Fruit fly (Drosophila melanogaster) whole organism, wandering third instar larva: Measurements from ENCODE around the gene mah.

Experiments used
- Abd-B ChIP-seq: fragments of >200 bp; optimal IDR thresholded peaks from 2 replicates; lab custom pipeline; 2017; ENCODE audit warnings: missing biosample characterization, missing genetic modification characterization
- CG32264 ChIP-seq: fragments of 200-800 bp; sonication (Bioruptor generic); optimal IDR thresholded peaks from 2 replicates; lab custom pipeline; 2016; ENCODE audit warnings: missing biosample characterization, missing genetic modification characterization
- Dfd ChIP-seq: fragments of >200 bp; optimal IDR thresholded peaks from 2 replicates; lab custom pipeline; 2017; ENCODE audit warnings: missing biosample characterization, missing genetic modification characterization
- Dif ChIP-seq: fragments of 200-275, 200-300 bp; sonication (Bioruptor generic); optimal IDR thresholded peaks from 2 replicates; lab custom pipeline; 2018; ENCODE audit warnings: missing biosample characterization, missing genetic modification characterization; ENCODE audit not compliant: partially characterized antibody
- GATAd ChIP-seq: sonication (Bioruptor generic); optimal IDR thresholded peaks from 2 replicates; lab custom pipeline; 2016; ENCODE audit warnings: missing biosample characterization, missing genetic modification characterization
- HLH106 ChIP-seq: fragments of 200-800 bp; optimal IDR thresholded peaks from 3 replicates; lab custom pipeline; 2019; ENCODE audit warnings: missing biosample characterization, mild to moderate bottlenecking, missing genetic modification characterization, moderate library complexity
- Hnf4 ChIP-seq: fragments of 200-800 bp; sonication (Bioruptor generic); optimal IDR thresholded peaks from 2 replicates; lab custom pipeline; 2016; ENCODE audit warnings: missing biosample characterization, mild to moderate bottlenecking, missing genetic modification characterization
- Hr78 ChIP-seq: fragments of >200 bp; optimal IDR thresholded peaks from 2 replicates; lab custom pipeline; 2017; ENCODE audit warnings: missing biosample characterization, missing genetic modification characterization
- Hr83 ChIP-seq: fragments of 200-300 bp; sonication (Bioruptor generic); optimal IDR thresholded peaks from 2 replicates; lab custom pipeline; 2016; ENCODE audit warnings: missing biosample characterization, mild to moderate bottlenecking, missing genetic modification characterization, moderate library complexity; ENCODE audit not compliant: poor library complexity, severe bottlenecking
- Jra ChIP-seq: sonication (Bioruptor generic); optimal IDR thresholded peaks from 2 replicates; lab custom pipeline; 2016; ENCODE audit warnings: missing biosample characterization, missing genetic modification characterization
- Mio ChIP-seq: sonication (Bioruptor generic); optimal IDR thresholded peaks from 2 replicates; lab custom pipeline; 2016; ENCODE audit warnings: missing biosample characterization, missing genetic modification characterization
- Myc ChIP-seq: fragments of >200 bp; optimal IDR thresholded peaks from 2 replicates; lab custom pipeline; 2017
- N ChIP-seq: fragments of >200 bp; optimal IDR thresholded peaks from 2 replicates; lab custom pipeline; 2018; ENCODE audit warnings: missing biosample characterization, missing external identifiers, missing genetic modification characterization
- OdsH ChIP-seq: fragments of 200-800 bp; sonication (Bioruptor generic); optimal IDR thresholded peaks from 2 replicates; lab custom pipeline; 2016; ENCODE audit warnings: missing biosample characterization, mild to moderate bottlenecking, missing genetic modification characterization
- Rel ChIP-seq, 2 experiments: fragments of 200-800 bp; sonication (Bioruptor generic) in 1 of 2; optimal IDR thresholded peaks; 2 replicates in 1 of 2; 3 replicates in 1 of 2; lab custom pipeline; 2016 to 2019; ENCODE audit warnings: mild to moderate bottlenecking in 2 of 2, missing biosample characterization in 2 of 2, missing genetic modification characterization in 2 of 2, moderate library complexity in 1 of 2
- Vsx2 ChIP-seq: fragments of 200-300, 225-300 bp; sonication (Bioruptor generic); optimal IDR thresholded peaks from 2 replicates; lab custom pipeline; 2018; ENCODE audit warnings: missing biosample characterization, missing genetic modification characterization; ENCODE audit not compliant: partially characterized antibody
- br ChIP-seq: fragments of 200-800 bp; sonication (Bioruptor generic); optimal IDR thresholded peaks from 2 replicates; lab custom pipeline; 2016; ENCODE audit warnings: missing biosample characterization, missing genetic modification characterization
- dl ChIP-seq, 2 experiments: fragments of 175-275, 200-275 bp in 1 of 2; fragments of 200-275 bp in 1 of 2; sonication (Bioruptor generic); optimal IDR thresholded peaks; lab custom pipeline; 2018; ENCODE audit warnings: mild to moderate bottlenecking in 2 of 2, missing biosample characterization in 2 of 2, missing genetic modification characterization in 2 of 2, moderate library complexity in 2 of 2; ENCODE audit not compliant: partially characterized antibody in 2 of 2, insufficient read depth in 1 of 2
- dmrt93B ChIP-seq: fragments of 200-800 bp; sonication (Bioruptor generic); optimal IDR thresholded peaks from 2 replicates; lab custom pipeline; 2018; ENCODE audit warnings: missing biosample characterization, mild to moderate bottlenecking, missing genetic modification characterization
- dsf ChIP-seq: sonication (Bioruptor generic); optimal IDR thresholded peaks from 2 replicates; lab custom pipeline; 2016; ENCODE audit warnings: missing biosample characterization, missing genetic modification characterization, borderline replicate concordance
- ey ChIP-seq: fragments of 200-800 bp; sonication (Bioruptor generic); optimal IDR thresholded peaks from 2 replicates; lab custom pipeline; 2016; ENCODE audit warnings: missing biosample characterization, missing genetic modification characterization
- foxo ChIP-seq, 2 experiments: fragments of 200-800 bp; sonication (Bioruptor generic); optimal IDR thresholded peaks; 2 replicates in 1 of 2; 3 replicates in 1 of 2; lab custom pipeline; 2016 to 2017; ENCODE audit warnings: missing biosample characterization in 2 of 2, missing genetic modification characterization in 2 of 2
- fru ChIP-seq: fragments of 200-800 bp; sonication (Bioruptor generic); optimal IDR thresholded peaks from 3 replicates; lab custom pipeline; 2016; ENCODE audit warnings: missing biosample characterization, mild to moderate bottlenecking, missing genetic modification characterization
- h ChIP-seq: fragments of 200-800 bp; sonication (Bioruptor generic); optimal IDR thresholded peaks from 3 replicates; lab custom pipeline; 2016; ENCODE audit warnings: missing biosample characterization, mild to moderate bottlenecking, missing genetic modification characterization
- lola ChIP-seq: fragments of >200 bp; optimal IDR thresholded peaks from 2 replicates; lab custom pipeline; 2017; ENCODE audit warnings: missing biosample characterization, missing genetic modification characterization
- psq ChIP-seq: fragments of 200-800 bp; sonication (Bioruptor generic); optimal IDR thresholded peaks from 3 replicates; lab custom pipeline; 2017; ENCODE audit warnings: missing biosample characterization, mild to moderate bottlenecking, missing genetic modification characterization, moderate library complexity
- rgr ChIP-seq: fragments of 200-800 bp; sonication (Bioruptor generic); optimal IDR thresholded peaks from 3 replicates; lab custom pipeline; 2016; ENCODE audit warnings: missing biosample characterization, mild to moderate bottlenecking, missing genetic modification characterization
- sage ChIP-seq: fragments of 200-800 bp; sonication (Bioruptor generic); optimal IDR thresholded peaks from 2 replicates; lab custom pipeline; 2016; ENCODE audit warnings: missing biosample characterization, mild to moderate bottlenecking, missing genetic modification characterization
- tai ChIP-seq: sonication (Bioruptor generic); optimal IDR thresholded peaks from 2 replicates; lab custom pipeline; 2016; ENCODE audit warnings: missing biosample characterization, missing genetic modification characterization
- woc ChIP-seq: sonication (Bioruptor generic); optimal IDR thresholded peaks from 2 replicates; lab custom pipeline; 2016; ENCODE audit warnings: missing biosample characterization, mild to moderate bottlenecking, missing genetic modification characterization

The mah gene

DNA sequence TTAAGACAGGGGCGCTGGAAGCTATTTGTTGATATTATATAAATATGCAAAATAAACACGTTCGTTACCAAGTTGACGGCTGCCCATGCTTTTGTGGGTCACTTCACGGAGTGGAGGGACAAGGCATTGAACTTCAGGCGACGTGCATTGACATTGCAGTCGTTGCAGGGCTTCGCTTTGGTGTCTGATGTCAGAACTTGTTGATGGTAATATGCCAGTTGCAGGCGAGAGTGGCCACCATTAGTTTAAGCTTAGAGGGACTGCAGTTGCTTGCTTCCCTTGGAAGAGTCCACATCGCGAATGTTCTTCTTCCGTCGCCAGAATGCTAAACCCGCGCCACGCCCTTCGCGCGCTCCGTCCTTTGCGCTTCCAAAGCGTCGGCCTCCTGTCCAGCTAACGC, at the start of gene mah:
TSS of gene mah (plus strand) at position 301 of the 400 bp plus-strand sequence.
- TF ChIP-seq lola (GFP tag; lab: Kevin White, UChicago), result no peak
- no peak for TF ChIP-seq Abd-B (GFP tag; lab: Kevin White, UChicago)
- no peak for TF ChIP-seq N (GFP tag; lab: Kevin White, UChicago)
- TF ChIP-seq psq (GFP tag; lab: Kevin White, UChicago), result no peak
- no peak for TF ChIP-seq CG32264 (GFP tag; lab: Kevin White, UChicago)
- TF ChIP-seq Hr78, result no peak
- TF ChIP-seq foxo (GFP tag; optimal IDR thresholded peaks at IDR 0.05; lab: Kevin White, UChicago), result no peak
- no peak for TF ChIP-seq br
- no peak for TF ChIP-seq woc (GFP tag; lab: Kevin White, UChicago)
- TF ChIP-seq dl (GFP tag; optimal IDR thresholded peaks at IDR 0.05; lab: Kevin White, UChicago; ENCODE audit: insufficient read depth in 1 of 2, partially characterized antibody in 2 of 2), result no peak
- TF ChIP-seq Hr83, result no peak
- TF ChIP-seq GATAd (GFP tag; lab: Kevin White, UChicago), result no peak

DNA sequence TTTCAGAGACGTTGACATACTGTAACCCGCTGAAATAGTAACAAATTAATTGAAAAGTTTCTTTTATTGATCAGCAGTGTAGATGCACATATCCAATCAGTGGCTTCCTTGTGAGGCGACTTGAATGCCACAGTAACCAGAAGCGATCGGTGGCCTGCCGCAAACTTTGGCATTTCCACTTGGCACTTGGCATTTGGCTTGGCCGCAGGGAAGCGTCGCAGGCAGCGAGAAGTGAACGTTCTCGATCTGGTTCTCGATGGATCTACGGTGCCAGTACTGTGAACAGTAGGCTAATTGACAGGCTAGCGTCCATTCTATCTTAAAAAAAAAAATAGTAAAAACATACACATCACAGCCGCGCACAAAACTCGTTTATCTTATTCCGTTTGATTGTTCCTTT, 46.6 kb upstream of the mah start, which contains the start of gene CG10845:
TSS of gene CG10845 (plus strand) at position 301 of the 400 bp plus-strand sequence.
- TF ChIP-seq Dif (GFP tag; lab: Kevin White, UChicago) (no peak), tai (GFP tag; lab: Kevin White, UChicago) (no peak), Dfd (GFP tag; lab: Kevin White, UChicago) (no peak), foxo (GFP tag; optimal IDR thresholded peaks at IDR 0.05; lab: Kevin White, UChicago) (no peak), dmrt93B (GFP tag; lab: Kevin White, UChicago) (no peak), rgr (GFP tag; lab: Kevin White, UChicago) (no peak), br (no peak), Hr78 (no peak)

dm6 chr3R:24905959-24906634, 41.3 kb upstream of the mah start, which contains the start of gene CG13643:
CG13643 (minus strand) TSS chr3R:24906004.
- TF ChIP-seq HLH106 (tag; lab: Kevin White, UChicago) (no peak), dl (GFP tag; optimal IDR thresholded peaks at IDR 0.05; lab: Kevin White, UChicago; ENCODE audit: insufficient read depth in 1 of 2, partially characterized antibody in 2 of 2) (no peak), sage (GFP tag; lab: Kevin White, UChicago) (no peak), Hnf4 (no peak), fru (GFP tag; lab: Kevin White, UChicago) (no peak), dsf (GFP tag; lab: Kevin White, UChicago) (no peak), Mio (GFP tag; lab: Kevin White, UChicago) (no peak), GATAd (GFP tag; lab: Kevin White, UChicago) (no peak), Vsx2 (GFP tag; lab: Kevin White, UChicago) (no peak), N (GFP tag; lab: Kevin White, UChicago) (no peak), Dif (GFP tag; lab: Kevin White, UChicago) (no peak), tai (GFP tag; lab: Kevin White, UChicago) (no peak)

DNA sequence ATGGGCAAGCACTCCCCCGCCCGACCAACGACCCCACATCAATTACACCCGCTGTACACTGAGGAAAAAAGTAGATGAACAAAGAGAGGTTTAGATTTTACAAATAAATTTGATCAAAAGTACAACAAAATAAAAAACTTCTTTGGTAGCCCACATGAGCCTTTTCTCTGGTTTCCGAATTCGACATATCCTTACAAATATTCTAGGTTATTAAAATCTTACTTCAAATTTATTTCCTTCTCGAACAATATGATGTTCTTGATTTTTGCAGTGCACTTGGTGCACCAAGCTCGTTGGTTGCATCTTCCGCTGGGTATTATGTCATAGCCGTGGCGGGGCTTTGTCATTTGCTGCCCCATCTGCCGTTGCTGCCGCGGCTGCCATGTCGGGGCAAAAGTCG, 40.8 kb upstream of the mah start:
- TF ChIP-seq ey (GFP tag; lab: Kevin White, UChicago) (no peak), woc (GFP tag; lab: Kevin White, UChicago) (no peak), Mio (GFP tag; lab: Kevin White, UChicago) (no peak), OdsH (no peak), Jra (GFP tag; lab: Kevin White, UChicago) (no peak), dmrt93B (GFP tag; lab: Kevin White, UChicago) (no peak), Rel (GFP tag; optimal IDR thresholded peaks at IDR 0.05; lab: Kevin White, UChicago) (no peak), Rel (tag; optimal IDR thresholded peaks at IDR 0.05; lab: Kevin White, UChicago) (no peak), GATAd (GFP tag; lab: Kevin White, UChicago) (no peak), CG32264 (GFP tag; lab: Kevin White, UChicago) (no peak), h (GFP tag; lab: Kevin White, UChicago) (no peak), Myc (no peak), Hr78 (no peak), Hr83 (no peak), br (no peak)
